Fruit fly (Drosophila melanogaster): ENCODE measurements around the gene Vti1b.

Gene Vti1b

DNA sequence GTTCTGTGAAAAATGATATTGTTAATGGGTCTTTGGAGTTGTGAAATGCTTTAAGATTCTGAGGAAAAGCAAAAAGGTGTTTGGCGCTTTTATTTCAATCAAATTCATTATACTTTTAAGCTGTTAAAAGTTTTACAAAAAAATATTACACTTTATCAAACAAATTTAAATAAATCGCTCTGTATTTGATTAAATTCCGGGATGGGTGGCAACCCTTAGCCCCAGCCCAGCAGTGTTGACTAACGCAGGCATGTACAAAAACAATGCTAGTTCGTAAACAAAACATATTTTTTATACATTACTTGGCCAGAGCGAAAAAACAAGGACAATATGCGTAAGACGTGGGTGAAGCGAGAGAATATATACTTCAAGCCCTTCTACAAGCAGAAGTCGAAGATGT is 7.9 kb downstream of the Vti1b start, which contains the start of gene CG7685:
Gene CG7685 (plus strand): TSS at position 228 of the 400 bp plus-strand sequence.
- TF ChIP-seq CG12605 (GFP tag; IDR thresholded peaks at IDR 0.05) (no peak), CG17806 (tag; optimal IDR thresholded peaks at IDR 0.05) (peak; percentile 54), Ets98B (GFP tag; IDR thresholded peaks at IDR 0.05) (peak; percentile 58; the same call in 1 of the 2 replicates), CG15710 (tag; optimal IDR thresholded peaks at IDR 0.05) (peak; percentile 62), CG8159 (tag; optimal IDR thresholded peaks at IDR 0.05) (peak; percentile 52), CG8301 (tag; optimal IDR thresholded peaks at IDR 0.05) (peak; percentile 28), rn (GFP tag; IDR thresholded peaks at IDR 0.05) (no peak), CG34367 (tag; optimal IDR thresholded peaks at IDR 0.05) (peak; percentile 17), CG9948 (tag; optimal IDR thresholded peaks at IDR 0.05) (peak; percentile 7), CG10348 (GFP tag; IDR thresholded peaks at IDR 0.05) (no peak), D1 (tag; optimal IDR thresholded peaks at IDR 0.05) (no peak), fd96Ca (GFP tag; IDR thresholded peaks at IDR 0.05) (peak; percentile 40; the same call in 1 of the 3 replicates), CG4496 (GFP tag; IDR thresholded peaks at IDR 0.05) (peak; percentile 68), Snoo (tag; optimal IDR thresholded peaks at IDR 0.05) (peak; percentile 63), CG14655 (GFP tag; optimal IDR thresholded peaks at IDR 0.05) (no peak), Pif1A (GFP tag; optimal IDR thresholded peaks at IDR 0.05) (no peak), CG13204 (GFP tag; optimal IDR thresholded peaks at IDR 0.05) (no peak), CG32121 (GFP tag; IDR thresholded peaks at IDR 0.05) (peak; percentile 66; the same call in 1 of the 2 replicates), Pif1B (GFP tag; optimal IDR thresholded peaks at IDR 0.05) (peak; percentile 63), gl (tag; optimal IDR thresholded peaks at IDR 0.05) (peak; percentile 2), EcR (GFP tag; optimal IDR thresholded peaks at IDR 0.05) (no peak)

DNA sequence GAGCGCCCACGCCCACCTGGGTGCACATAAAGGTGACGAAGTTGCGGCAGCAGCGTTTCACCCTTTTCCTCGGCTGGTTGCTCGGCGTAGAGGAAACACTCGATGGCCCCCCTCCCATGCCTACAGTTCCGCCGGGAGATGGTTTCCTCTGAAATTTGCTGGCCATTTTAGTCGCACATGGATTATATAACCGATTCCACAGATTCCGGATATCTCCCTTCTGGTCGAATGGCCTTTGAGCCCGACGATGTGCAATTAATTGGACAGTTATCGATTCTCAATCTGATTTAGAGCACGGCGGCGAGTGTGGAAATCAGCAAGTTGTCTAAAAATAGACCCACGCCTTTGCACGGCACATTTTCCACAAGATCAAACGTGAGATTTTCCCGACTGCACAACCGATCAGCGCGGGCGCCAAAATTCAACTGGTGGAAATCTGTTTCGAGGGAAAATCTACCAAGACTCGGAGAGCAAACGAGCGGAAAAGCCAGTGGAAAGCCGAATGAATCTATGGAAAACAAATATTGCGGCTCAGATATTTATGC is 14.5 kb downstream of the Vti1b start, which contains the start of gene CG10864:
Gene CG10864 (minus strand): TSS at position 427 of the 545 bp plus-strand sequence.
- TF ChIP-seq rn (GFP tag; IDR thresholded peaks at IDR 0.05): no peak
- no peak for TF ChIP-seq Pif1A (GFP tag; optimal IDR thresholded peaks at IDR 0.05)
- TF ChIP-seq fd96Ca (GFP tag; IDR thresholded peaks at IDR 0.05): no peak
- no peak for TF ChIP-seq CG17806 (tag; optimal IDR thresholded peaks at IDR 0.05)
- TF ChIP-seq Snoo (tag; optimal IDR thresholded peaks at IDR 0.05): no peak
- no peak for TF ChIP-seq CG4496 (GFP tag; IDR thresholded peaks at IDR 0.05)
- no peak for TF ChIP-seq CG34367 (tag; optimal IDR thresholded peaks at IDR 0.05)
- no peak for TF ChIP-seq CG14655 (GFP tag; optimal IDR thresholded peaks at IDR 0.05)
- TF ChIP-seq CG10348 (GFP tag; IDR thresholded peaks at IDR 0.05): no peak
- TF ChIP-seq Pif1B (GFP tag; optimal IDR thresholded peaks at IDR 0.05): no peak
- no peak for TF ChIP-seq CG12605 (GFP tag; IDR thresholded peaks at IDR 0.05)

DNA sequence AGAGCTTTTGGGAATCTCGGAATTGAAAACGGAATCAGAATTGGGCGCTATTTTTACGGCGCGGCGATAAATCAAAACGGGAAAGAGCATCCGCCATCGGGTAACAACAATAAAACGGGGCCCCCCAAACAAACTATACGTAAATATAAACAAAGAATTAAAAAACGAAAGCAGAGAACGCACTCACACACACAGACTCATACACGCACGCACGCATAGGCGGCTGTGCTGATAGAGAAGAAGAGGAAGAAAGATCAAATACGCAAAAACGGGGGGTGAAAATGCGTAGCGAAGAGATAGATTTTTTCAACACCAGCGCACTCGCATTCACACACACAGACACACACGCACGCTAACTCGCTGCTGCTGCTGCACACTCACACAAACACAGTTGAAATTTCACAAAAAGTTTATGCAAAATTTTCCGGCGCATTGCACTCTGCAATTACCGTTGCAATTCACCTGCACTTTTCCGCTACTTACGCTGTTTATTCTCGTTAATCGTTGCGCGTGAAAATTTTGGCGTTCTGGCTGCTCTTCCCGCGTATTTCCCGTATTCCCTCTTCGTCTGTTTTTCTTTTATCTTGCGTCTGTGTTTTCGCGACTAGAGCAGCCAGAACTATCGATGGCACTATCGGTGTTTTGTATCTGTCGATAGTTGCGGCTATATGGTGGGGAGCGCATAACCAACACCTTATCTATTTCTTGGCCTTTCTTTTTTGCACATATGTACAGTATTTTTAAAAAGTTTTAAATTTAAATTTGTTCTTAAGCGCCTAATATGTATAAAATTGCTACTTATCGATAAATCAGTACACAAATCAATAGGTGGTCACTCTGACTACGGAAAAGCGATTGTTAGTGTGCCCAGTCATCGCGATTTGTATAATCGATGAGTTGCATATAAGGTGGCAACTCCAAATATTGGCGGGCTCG is 15.8 kb downstream of the Vti1b start, which contains the start of gene CG31122:
Gene CG31122 (minus strand): TSS at position 596 of the 936 bp plus-strand sequence.
- no peak for TF ChIP-seq CG13204 (GFP tag; optimal IDR thresholded peaks at IDR 0.05)
- no peak for TF ChIP-seq D1 (tag; optimal IDR thresholded peaks at IDR 0.05)
- no peak for TF ChIP-seq CG12605 (GFP tag; IDR thresholded peaks at IDR 0.05)
- TF ChIP-seq CG4496 (GFP tag; IDR thresholded peaks at IDR 0.05): peak; percentile 46; the same call in 1 of the 3 replicates
- no peak for TF ChIP-seq Pif1B (GFP tag; optimal IDR thresholded peaks at IDR 0.05)
- TF ChIP-seq CG10348 (GFP tag; IDR thresholded peaks at IDR 0.05): no peak
- no peak for TF ChIP-seq CG8159 (tag; optimal IDR thresholded peaks at IDR 0.05)
- TF ChIP-seq CG8301 (tag; optimal IDR thresholded peaks at IDR 0.05): peak; percentile 10
- TF ChIP-seq CG32121 (GFP tag; IDR thresholded peaks at IDR 0.05): peak; percentile 44; the same call in 1 of the 2 replicates
- TF ChIP-seq fd96Ca (GFP tag; IDR thresholded peaks at IDR 0.05): no peak; the same call in 2 of the 3 replicates
- no peak for TF ChIP-seq Snoo (tag; optimal IDR thresholded peaks at IDR 0.05)
- TF ChIP-seq gl (tag; optimal IDR thresholded peaks at IDR 0.05): no peak
- TF ChIP-seq Ets98B (GFP tag; IDR thresholded peaks at IDR 0.05): peak; percentile 51
- no peak for TF ChIP-seq CG34367 (tag; optimal IDR thresholded peaks at IDR 0.05)
- no peak for TF ChIP-seq EcR (GFP tag; optimal IDR thresholded peaks at IDR 0.05)
- TF ChIP-seq rn (GFP tag; IDR thresholded peaks at IDR 0.05): no peak
- no peak for TF ChIP-seq CG17806 (tag; optimal IDR thresholded peaks at IDR 0.05)
- no peak for TF ChIP-seq CG14655 (GFP tag; optimal IDR thresholded peaks at IDR 0.05)
- TF ChIP-seq CG15710 (tag; optimal IDR thresholded peaks at IDR 0.05): no peak

DNA sequence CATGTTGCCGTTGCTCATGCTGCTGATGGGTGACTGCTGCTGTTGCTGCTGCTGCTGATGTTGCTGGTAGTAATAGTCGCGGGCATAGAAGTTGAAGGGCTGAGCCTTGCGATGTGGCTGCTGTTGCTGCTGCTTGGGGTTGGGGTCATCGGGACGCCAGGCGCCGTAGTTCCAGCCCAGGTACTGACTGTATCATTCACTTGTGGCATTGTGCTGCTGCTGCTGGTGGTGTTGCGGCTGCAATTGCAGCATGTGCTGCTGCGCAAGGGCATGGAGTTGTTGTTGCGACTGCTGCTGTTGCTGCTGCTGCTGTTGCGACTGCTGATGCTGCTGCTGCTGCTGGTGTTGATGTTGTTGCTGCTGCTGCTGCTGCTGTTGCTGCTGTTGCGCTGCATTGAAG is 25.7 kb downstream of the Vti1b start:
- TF ChIP-seq Snoo (tag; optimal IDR thresholded peaks at IDR 0.05): no peak
- no peak for TF ChIP-seq EcR (GFP tag; optimal IDR thresholded peaks at IDR 0.05)
- TF ChIP-seq Pif1A (GFP tag; optimal IDR thresholded peaks at IDR 0.05): no peak
- TF ChIP-seq rn (GFP tag; IDR thresholded peaks at IDR 0.05): no peak
- TF ChIP-seq CG8159 (tag; optimal IDR thresholded peaks at IDR 0.05): no peak
- no peak for TF ChIP-seq CG13204 (GFP tag; optimal IDR thresholded peaks at IDR 0.05)
- TF ChIP-seq fd96Ca (GFP tag; IDR thresholded peaks at IDR 0.05): no peak
- no peak for TF ChIP-seq CG10348 (GFP tag; IDR thresholded peaks at IDR 0.05)
- no peak for TF ChIP-seq CG32121 (GFP tag; IDR thresholded peaks at IDR 0.05)
- no peak for TF ChIP-seq Pif1B (GFP tag; optimal IDR thresholded peaks at IDR 0.05)
- TF ChIP-seq CG15710 (tag; optimal IDR thresholded peaks at IDR 0.05): no peak
- no peak for TF ChIP-seq gl (tag; optimal IDR thresholded peaks at IDR 0.05)

DNA sequence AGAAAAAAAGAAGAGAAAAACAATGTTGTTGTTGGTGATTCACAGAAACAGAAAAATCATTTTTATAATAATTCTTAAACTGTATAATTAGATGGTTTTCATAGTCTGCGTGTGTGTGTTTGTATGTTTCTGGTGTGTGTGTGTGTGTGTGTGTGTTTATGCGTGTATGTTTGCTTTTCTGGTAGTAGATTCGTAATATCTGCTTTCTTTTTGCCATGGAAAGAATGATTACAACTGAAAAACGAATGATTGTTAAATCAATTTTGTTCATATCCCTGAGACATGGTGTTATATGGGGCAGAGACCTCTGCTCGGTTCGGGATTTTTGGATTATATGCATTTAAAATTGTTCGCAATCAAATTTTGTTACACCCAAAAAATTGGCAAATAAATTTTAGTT is 26.6 kb downstream of the Vti1b start:
- TF ChIP-seq Pif1A (GFP tag; optimal IDR thresholded peaks at IDR 0.05) (no peak), CG8301 (tag; optimal IDR thresholded peaks at IDR 0.05) (no peak), fd96Ca (GFP tag; IDR thresholded peaks at IDR 0.05) (no peak), Ets98B (GFP tag; IDR thresholded peaks at IDR 0.05) (no peak), CG17806 (tag; optimal IDR thresholded peaks at IDR 0.05) (no peak), CG34367 (tag; optimal IDR thresholded peaks at IDR 0.05) (no peak), CG8159 (tag; optimal IDR thresholded peaks at IDR 0.05) (no peak), gl (tag; optimal IDR thresholded peaks at IDR 0.05) (no peak), CG13204 (GFP tag; optimal IDR thresholded peaks at IDR 0.05) (no peak), CG10348 (GFP tag; IDR thresholded peaks at IDR 0.05) (no peak), CG12605 (GFP tag; IDR thresholded peaks at IDR 0.05) (no peak), CG32121 (GFP tag; IDR thresholded peaks at IDR 0.05) (no peak), Snoo (tag; optimal IDR thresholded peaks at IDR 0.05) (no peak), CG14655 (GFP tag; optimal IDR thresholded peaks at IDR 0.05) (no peak), CG9948 (tag; optimal IDR thresholded peaks at IDR 0.05) (no peak), CG15710 (tag; optimal IDR thresholded peaks at IDR 0.05) (no peak), CG4496 (GFP tag; IDR thresholded peaks at IDR 0.05) (no peak), EcR (GFP tag; optimal IDR thresholded peaks at IDR 0.05) (no peak)
